Worm (Caenorhabditis elegans) whole organism, early embryonic: Measurements from ENCODE around the gene C38C5.1.

Source experiments
- B0310.2 ChIP-seq: sonication (generic microtip); optimal IDR thresholded peaks from 2 replicates; lab custom pipeline; 2016; ENCODE audit warnings: mild to moderate bottlenecking, missing genetic modification characterization, missing compliant biosample characterization
- F13C5.2 ChIP-seq: sonication (generic microtip); optimal IDR thresholded peaks from 2 replicates; lab custom pipeline; 2017; ENCODE audit warnings: mild to moderate bottlenecking, missing genetic modification characterization, inconsistent platforms, missing compliant biosample characterization
- ama-1 ChIP-seq: fragments of 150-350 bp; optimal IDR thresholded peaks from 2 replicates; lab custom pipeline; 2014
- ets-7 ChIP-seq: sonication (generic microtip); optimal IDR thresholded peaks from 2 replicates; lab custom pipeline; 2016; ENCODE audit warnings: missing genotype, missing genetic modification characterization, missing compliant biosample characterization
- flt-1 ChIP-seq: fragments of 200-800 bp; sonication (Bioruptor generic); IDR thresholded peaks from 2 replicates; pipeline ENCODE4 v1.3.6; 2022; ENCODE audit warnings: missing genetic modification characterization, missing compliant biosample characterization
- hmg-4 ChIP-seq: fragments of 200-800 bp; sonication (Bioruptor generic); optimal IDR thresholded peaks from 2 replicates; lab custom pipeline; 2018; ENCODE audit warnings: mild to moderate bottlenecking, missing genetic modification characterization, missing compliant biosample characterization
- hnd-1 ChIP-seq: sonication (generic microtip); optimal IDR thresholded peaks from 2 replicates; lab custom pipeline; 2016; ENCODE audit warnings: missing genetic modification characterization, missing compliant biosample characterization
- pes-1 ChIP-seq: fragments of 200-800 bp; sonication (Bioruptor generic); IDR thresholded peaks from 2 replicates; pipeline ENCODE4 v1.3.6; 2022; ENCODE audit warnings: missing genetic modification reagents, missing genetic modification characterization, missing compliant biosample characterization
- scrt-1 ChIP-seq: fragments of 200-800 bp; sonication (Bioruptor generic); IDR thresholded peaks from 2 replicates; pipeline ENCODE4 v1.3.6; 2022; ENCODE audit warnings: missing genetic modification characterization, missing compliant biosample characterization
- tbx-37 ChIP-seq: fragments of 200-800 bp; sonication (Bioruptor generic); conservative IDR thresholded peaks from 2 replicates; pipeline ENCODE4 v1.3.6; 2022; ENCODE audit warnings: missing genetic modification reagents, missing genetic modification characterization, missing compliant biosample characterization

- no peak for TF ChIP-seq F13C5.2 (tag; lab: Kevin White, UChicago)
- TF ChIP-seq ama-1, result no peak
- TF ChIP-seq scrt-1 (GFP tag; lab: Robert Waterston, UW), result no peak
- no peak for TF ChIP-seq ets-7 (tag; lab: Kevin White, UChicago)
- no peak for TF ChIP-seq hmg-4 (GFP tag; lab: Kevin White, UChicago)
- TF ChIP-seq pes-1 (GFP tag; lab: Robert Waterston, UW), result no peak
- no peak for TF ChIP-seq hnd-1 (tag; lab: Kevin White, UChicago)
- TF ChIP-seq B0310.2 (tag; lab: Kevin White, UChicago), result no peak
- TF ChIP-seq flt-1 (GFP tag; lab: Robert Waterston, UW), result no peak
- TF ChIP-seq tbx-37 (GFP tag; lab: Robert Waterston, UW), result no peak
Observed at ce11 chrX:5522769-5523601, 34.9 kb upstream of the C38C5.1 start, which contains the start of gene mboa-3.
